Worm (Caenorhabditis elegans) whole organism, mixed stage, embryonic: ENCODE measurements around the gene B0507.2.
"Not testable (repeated sequence)": the region's sequence is repeated elsewhere in the genome, so short reads cannot be mapped to it uniquely, and the experiment has no call there.

Source experiments
- ceh-39 ChIP-seq: fragments of 150-350 bp; optimal IDR thresholded peaks from 2 replicates; lab custom pipeline; 2014; ENCODE audit warnings: missing biosample characterization, missing genetic modification characterization
- ces-1 ChIP-seq: fragments of 150-350 bp; optimal IDR thresholded peaks from 2 replicates; lab custom pipeline; 2014; ENCODE audit warnings: missing biosample characterization, missing genetic modification reagents, missing genetic modification characterization
- drap-1 ChIP-seq: fragments of 200-800 bp; sonication (Bioruptor generic); optimal IDR thresholded peaks from 3 replicates; lab custom pipeline; 2018; ENCODE audit warnings: mild to moderate bottlenecking, missing genetic modification characterization, missing compliant biosample characterization
- elt-1 ChIP-seq: sonication (generic microtip); optimal IDR thresholded peaks from 2 replicates; lab custom pipeline; 2017; ENCODE audit warnings: missing genetic modification characterization, mild to moderate bottlenecking, missing compliant biosample characterization, antibody characterized with exemption, moderate library complexity, borderline replicate concordance; ENCODE audit not compliant: insufficient read depth
- hlh-1 ChIP-seq: fragments of 150-350 bp; optimal IDR thresholded peaks from 2 replicates; lab custom pipeline; 2014; ENCODE audit warnings: missing biosample characterization, missing genetic modification reagents, missing genetic modification characterization
- lin-13 ChIP-seq: fragments of 150-350 bp; optimal IDR thresholded peaks from 2 replicates; lab custom pipeline; 2014; ENCODE audit warnings: missing biosample characterization, missing genetic modification characterization
- nhr-2 ChIP-seq: fragments of 150-350 bp; optimal IDR thresholded peaks from 2 replicates; lab custom pipeline; 2014; ENCODE audit warnings: missing biosample characterization, missing genetic modification characterization
- nhr-28 ChIP-seq: fragments of 150-350 bp; optimal IDR thresholded peaks from 2 replicates; lab custom pipeline; 2014; ENCODE audit warnings: missing biosample characterization, missing genetic modification characterization
- sem-2 ChIP-seq: fragments of 200-800 bp; sonication (Bioruptor generic); optimal IDR thresholded peaks from 2 replicates; lab custom pipeline; 2018; ENCODE audit warnings: mild to moderate bottlenecking, missing genetic modification characterization, missing compliant biosample characterization
- sptf-1 ChIP-seq: sonication (generic microtip); optimal IDR thresholded peaks from 2 replicates; lab custom pipeline; 2017; ENCODE audit warnings: mild to moderate bottlenecking, missing genetic modification characterization, moderate library complexity, missing compliant biosample characterization
- unc-120 ChIP-seq: sonication (generic microtip); optimal IDR thresholded peaks from 2 replicates; lab custom pipeline; 2017; ENCODE audit warnings: missing genetic modification characterization, missing compliant biosample characterization; ENCODE audit not compliant: poor library complexity, severe bottlenecking
- unc-62 ChIP-seq: fragments of 150-350 bp; optimal IDR thresholded peaks from 2 replicates; lab custom pipeline; 2014; ENCODE audit warnings: missing biosample characterization, missing genetic modification reagents, missing genetic modification characterization

B0507.2 gene

ce11 chrV:8802252-8802651, 28.1 kb downstream of the B0507.2 start:
- TF ChIP-seq drap-1: no peak
- peak; percentile 67 for TF ChIP-seq unc-120 (tag; lab: Kevin White, UChicago)
- TF ChIP-seq nhr-2 (tag; lab: Kevin White, UChicago): no peak
- TF ChIP-seq unc-62: peak; percentile 27
- no peak for TF ChIP-seq ceh-39 (tag; lab: Kevin White, UChicago)
- TF ChIP-seq sem-2 (GFP tag; lab: Kevin White, UChicago): no peak
- peak; percentile 30 for TF ChIP-seq hlh-1
- no peak for TF ChIP-seq nhr-28 (tag; lab: Kevin White, UChicago)

ce11 chrV:8805047-8805446, 30.9 kb downstream of the B0507.2 start:
- TF ChIP-seq ces-1 (GFP tag; lab: Kevin White, UChicago) (peak; percentile 95), elt-1 (tag; lab: Kevin White, UChicago) (no peak)

DNA sequence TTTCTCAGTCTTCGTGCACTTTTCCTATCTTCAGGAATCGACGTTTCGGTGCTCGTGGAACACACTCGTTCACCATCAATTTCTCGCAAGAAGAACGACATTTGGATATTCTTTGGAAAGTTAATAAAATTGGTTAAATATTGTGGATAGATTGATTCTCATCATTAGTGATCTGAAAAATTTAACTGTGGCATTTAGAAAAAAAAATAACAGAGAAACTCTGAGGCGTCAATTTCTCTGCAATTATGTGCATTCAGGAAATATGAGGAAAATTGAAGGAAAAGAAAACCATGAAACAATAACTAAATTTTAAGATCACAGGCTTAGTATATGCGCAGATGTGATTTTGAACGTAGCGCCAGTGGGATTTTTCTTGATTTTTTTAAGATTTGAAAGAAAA, 45.7 kb downstream of the B0507.2 start, which contains the start of gene rpm-1:
TSS of gene rpm-1 (minus strand) at position 101 of the 400 bp plus-strand sequence.
- TF ChIP-seq nhr-28, lin-13, sptf-1 (tag; lab: Kevin White, UChicago): not testable (repeated sequence)
